Fruit fly (Drosophila melanogaster) whole organism, adult: ENCODE data around the gene Rhp.

ENCODE experiments used
- CG1620 ChIP-seq: fragments of 200-800 bp; sonication (Bioruptor generic); optimal IDR thresholded peaks from 2 replicates; lab custom pipeline; 2016; ENCODE audit warnings: missing biosample characterization, missing genetic modification characterization
- Clk ChIP-seq: fragments of 200-800 bp; sonication (Bioruptor generic); optimal IDR thresholded peaks from 2 replicates; lab custom pipeline; 2017; ENCODE audit warnings: missing biosample characterization, missing genetic modification characterization
- Crg-1 ChIP-seq: fragments of 200-800 bp; sonication (Bioruptor generic); optimal IDR thresholded peaks from 2 replicates; lab custom pipeline; 2016; ENCODE audit warnings: missing biosample characterization, missing genetic modification characterization
- Mnt ChIP-seq: fragments of 200-800 bp; sonication (Bioruptor generic); optimal IDR thresholded peaks from 2 replicates; lab custom pipeline; 2016; ENCODE audit warnings: missing biosample characterization, mild to moderate bottlenecking, missing genetic modification characterization
- bab1 ChIP-seq: fragments of 200-800 bp; sonication (Bioruptor generic); optimal IDR thresholded peaks from 3 replicates; lab custom pipeline; 2019; ENCODE audit warnings: missing biosample characterization, mild to moderate bottlenecking, missing genetic modification characterization, moderate library complexity
- cic ChIP-seq: fragments of 200-800 bp; sonication (Bioruptor generic); optimal IDR thresholded peaks from 2 replicates; lab custom pipeline; 2017; ENCODE audit warnings: missing biosample characterization, mild to moderate bottlenecking, missing genetic modification characterization, moderate library complexity
- cnc ChIP-seq, 2 experiments: fragments of >200 bp; optimal IDR thresholded peaks; 2 replicates each; lab custom pipeline; 2017
- kay ChIP-seq: fragments of 200-800 bp; sonication (Bioruptor generic); peaks from one replicate; lab custom pipeline; 2016; ENCODE audit warnings: missing biosample characterization, missing genetic modification characterization, borderline replicate concordance
- ovo ChIP-seq: fragments of 200-800 bp; sonication (Bioruptor generic); optimal IDR thresholded peaks from 2 replicates; lab custom pipeline; 2016; ENCODE audit warnings: missing biosample characterization, missing genetic modification characterization
- tj ChIP-seq: fragments of 200-800 bp; sonication (Bioruptor generic); optimal IDR thresholded peaks from 3 replicates; lab custom pipeline; 2017; ENCODE audit warnings: missing biosample characterization, mild to moderate bottlenecking, missing genetic modification characterization, moderate library complexity
- toe ChIP-seq: fragments of 200-800 bp; sonication (Bioruptor generic); optimal IDR thresholded peaks from 2 replicates; lab custom pipeline; 2016; ENCODE audit warnings: missing biosample characterization, missing genetic modification characterization

dm6 chrX:15803764-15804563, 15.3 kb downstream of the Rhp start, which contains the start of the genes PGRP-LE and sd:
- TF ChIP-seq toe (GFP tag; lab: Kevin White, UChicago) = no peak
- TF ChIP-seq kay (GFP tag; lab: Kevin White, UChicago) = peak; percentile 85
- TF ChIP-seq Clk (GFP tag; lab: Kevin White, UChicago) = no peak
- no peak for TF ChIP-seq cic (GFP tag; lab: Kevin White, UChicago)
- no peak for TF ChIP-seq Mnt
- no peak for TF ChIP-seq tj (GFP tag; lab: Kevin White, UChicago)
- TF ChIP-seq Crg-1 (GFP tag; lab: Kevin White, UChicago) = no peak
- no peak for TF ChIP-seq CG1620
- peak; percentile 18 for TF ChIP-seq bab1
- TF ChIP-seq cnc (optimal IDR thresholded peaks at IDR 0.05; lab: Kevin White, UChicago) = no peak
- no peak for TF ChIP-seq ovo (GFP tag; lab: Kevin White, UChicago)
